Fruit fly (Drosophila melanogaster) whole organism, embryonic: Measurements from ENCODE around the gene CG10621.

Experiments
- C15 ChIP-seq: fragments of 200-800 bp; sonication (Bioruptor generic); IDR thresholded peaks from 3 replicates; pipeline ENCODE4 v1.3.6; 2022; ENCODE audit warnings: missing biosample characterization, missing genetic modification characterization
- CG10209 ChIP-seq: fragments of 200-800 bp; sonication (Bioruptor generic); optimal IDR thresholded peaks from 3 replicates; lab custom pipeline; 2017; ENCODE audit warnings: missing biosample characterization, mild to moderate bottlenecking, missing genetic modification characterization, missing genetic modification reagents
- CG12104 ChIP-seq: fragments of 200-800 bp; sonication (Bioruptor generic); optimal IDR thresholded peaks from 3 replicates; lab custom pipeline; 2016; ENCODE audit warnings: missing biosample characterization, missing genetic modification characterization
- CG12744 ChIP-seq: fragments of 200-800 bp; sonication (Bioruptor generic); optimal IDR thresholded peaks from 2 replicates; lab custom pipeline; 2016; ENCODE audit warnings: missing biosample characterization, missing genetic modification characterization
- CG13287 ChIP-seq: fragments of 200-800 bp; sonication (Bioruptor generic); IDR thresholded peaks from 2 replicates; pipeline ENCODE4 v1.3.6; 2022; ENCODE audit warnings: missing biosample characterization, missing genetic modification characterization; ENCODE audit not compliant: partially characterized antibody
- CG2202 ChIP-seq: fragments of 200-800 bp; sonication (Bioruptor generic); optimal IDR thresholded peaks from 2 replicates; lab custom pipeline; 2018; ENCODE audit warnings: missing biosample characterization, mild to moderate bottlenecking, missing genetic modification characterization
- CG2712 ChIP-seq: fragments of 200-800 bp; optimal IDR thresholded peaks from 3 replicates; lab custom pipeline; 2019; ENCODE audit warnings: missing biosample characterization, mild to moderate bottlenecking, missing genetic modification characterization, moderate library complexity
- CG32772 ChIP-seq: fragments of 200-800 bp; sonication (Bioruptor generic); IDR thresholded peaks from 2 replicates; pipeline ENCODE4 v1.3.6; 2022; ENCODE audit warnings: missing biosample characterization, missing genetic modification characterization
- CG34376 ChIP-seq: fragments of 200-800 bp; sonication (Bioruptor generic); optimal IDR thresholded peaks from 2 replicates; lab custom pipeline; 2018; ENCODE audit warnings: missing biosample characterization, mild to moderate bottlenecking, missing genetic modification characterization
- CG3838 ChIP-seq: fragments of 200-800 bp; sonication (Bioruptor generic); optimal IDR thresholded peaks from 3 replicates; lab custom pipeline; 2016; ENCODE audit warnings: missing biosample characterization, missing genetic modification characterization
- CG4360 ChIP-seq: fragments of 200-800 bp; sonication (Bioruptor generic); IDR thresholded peaks from 2 replicates; pipeline ENCODE4 v1.3.6; 2022; ENCODE audit warnings: missing biosample characterization, missing genetic modification characterization
- CG4707 ChIP-seq: fragments of 200-800 bp; sonication (Bioruptor generic); optimal IDR thresholded peaks from 2 replicates; lab custom pipeline; 2018; ENCODE audit warnings: missing biosample characterization, mild to moderate bottlenecking, missing genetic modification characterization, moderate library complexity
- CG6689 ChIP-seq: fragments of 200-800 bp; sonication (Bioruptor generic); IDR thresholded peaks from 2 replicates; pipeline ENCODE4 v1.3.6; 2022; ENCODE audit warnings: missing biosample characterization, missing genetic modification characterization
- CG7987 ChIP-seq: fragments of 200-800 bp; sonication (Bioruptor generic); optimal IDR thresholded peaks from 2 replicates; lab custom pipeline; 2018; ENCODE audit warnings: missing biosample characterization, mild to moderate bottlenecking, missing genetic modification characterization, moderate library complexity
- CHES-1-like ChIP-seq: fragments of 200-800 bp; sonication (Bioruptor generic); optimal IDR thresholded peaks from 2 replicates; lab custom pipeline; 2016; ENCODE audit warnings: missing biosample characterization, missing genetic modification characterization
- Dad ChIP-seq: fragments of 200-800 bp; sonication (Bioruptor generic); optimal IDR thresholded peaks from 3 replicates; lab custom pipeline; 2016; ENCODE audit warnings: missing biosample characterization, missing genetic modification characterization
- Deaf1 ChIP-seq: fragments of 200-800 bp; optimal IDR thresholded peaks from 3 replicates; lab custom pipeline; 2019; ENCODE audit warnings: missing biosample characterization, mild to moderate bottlenecking, missing genetic modification characterization, moderate library complexity
- Dfd ChIP-seq, 2 experiments: fragments of >200 bp; optimal IDR thresholded peaks; 2 replicates each; lab custom pipeline; 2017; ENCODE audit warnings: missing biosample characterization in 2 of 2, missing genetic modification characterization in 2 of 2
- Fer2 ChIP-seq: fragments of 200-800 bp; sonication (Bioruptor generic); optimal IDR thresholded peaks from 2 replicates; lab custom pipeline; 2018; ENCODE audit warnings: missing biosample characterization, mild to moderate bottlenecking, missing genetic modification characterization, moderate library complexity
- HmgZ ChIP-seq: fragments of 200-800 bp; sonication (Bioruptor generic); optimal IDR thresholded peaks from 2 replicates; lab custom pipeline; 2018; ENCODE audit warnings: missing biosample characterization, mild to moderate bottlenecking, missing genetic modification characterization
- Jarid2 ChIP-seq: fragments of 200-800 bp; sonication (Bioruptor generic); optimal IDR thresholded peaks from 3 replicates; lab custom pipeline; 2017; ENCODE audit warnings: mild to moderate bottlenecking, missing biosample characterization, missing genetic modification reagents, missing genetic modification characterization
- Kr ChIP-seq: fragments of 200-800 bp; sonication (Bioruptor generic); optimal IDR thresholded peaks from 2 replicates; lab custom pipeline; 2017; ENCODE audit warnings: missing biosample characterization, mild to moderate bottlenecking, missing genetic modification characterization
- MTF-1 ChIP-seq: fragments of 200-800 bp; sonication (Bioruptor generic); optimal IDR thresholded peaks from 2 replicates; lab custom pipeline; 2018; ENCODE audit warnings: missing biosample characterization, mild to moderate bottlenecking, missing genetic modification characterization, borderline replicate concordance
- NC2α ChIP-seq: fragments of 200-800 bp; sonication (Bioruptor generic); optimal IDR thresholded peaks from 2 replicates; lab custom pipeline; 2016; ENCODE audit warnings: missing biosample characterization, missing genetic modification characterization
- NFAT ChIP-seq: fragments of 200-800 bp; sonication (Bioruptor generic); IDR thresholded peaks from 2 replicates; pipeline ENCODE4 v1.3.6; 2022; ENCODE audit warnings: missing biosample characterization, missing genetic modification characterization
- Oli ChIP-seq: fragments of 200-800 bp; sonication (Bioruptor generic); optimal IDR thresholded peaks from 2 replicates; lab custom pipeline; 2018; ENCODE audit warnings: missing biosample characterization, mild to moderate bottlenecking, missing genetic modification characterization, moderate library complexity
- Ravus ChIP-seq: fragments of 200-800 bp; sonication (Bioruptor generic); IDR thresholded peaks from 2 replicates; pipeline ENCODE4 v1.3.6; 2022; ENCODE audit warnings: missing biosample characterization, missing genetic modification characterization
- Sin3A ChIP-seq: fragments of >200 bp; optimal IDR thresholded peaks from 2 replicates; lab custom pipeline; 2018
- TFAM ChIP-seq: fragments of 200-800 bp; sonication (Bioruptor generic); optimal IDR thresholded peaks from 2 replicates; lab custom pipeline; 2017; ENCODE audit warnings: missing biosample characterization, missing genetic modification characterization, inconsistent platforms
- bowl ChIP-seq: fragments of 200-800 bp; sonication (Bioruptor generic); IDR thresholded peaks from 2 replicates; pipeline ENCODE4 v1.3.6; 2022; ENCODE audit warnings: missing biosample characterization, missing genetic modification characterization
- cas ChIP-seq: fragments of 200-800 bp; sonication (Bioruptor generic); IDR thresholded peaks from 2 replicates; pipeline ENCODE4 v1.3.6; 2022; ENCODE audit warnings: missing biosample characterization, missing genetic modification characterization
- ci ChIP-seq: fragments of 200-800 bp; sonication (Bioruptor generic); IDR thresholded peaks from 3 replicates; pipeline ENCODE4 v1.3.6; 2022; ENCODE audit warnings: missing biosample characterization, missing genetic modification characterization
- dimm ChIP-seq: fragments of 200-800 bp; sonication (Bioruptor generic); IDR thresholded peaks from 2 replicates; pipeline ENCODE4 v1.3.6; 2022; ENCODE audit warnings: missing biosample characterization, missing genetic modification characterization
- dm ChIP-seq: fragments of 200-800 bp; sonication (Bioruptor generic); optimal IDR thresholded peaks from 3 replicates; lab custom pipeline; 2016; ENCODE audit warnings: missing biosample characterization, missing genetic modification characterization
- dysf ChIP-seq: fragments of 200-800 bp; sonication (Bioruptor generic); IDR thresholded peaks from 3 replicates; pipeline ENCODE4 v1.3.6; 2022; ENCODE audit warnings: missing biosample characterization, missing genetic modification characterization
- exex ChIP-seq: fragments of 200-800 bp; sonication (Bioruptor generic); optimal IDR thresholded peaks from 4 replicates; lab custom pipeline; 2018; ENCODE audit warnings: missing biosample characterization, mild to moderate bottlenecking, missing genetic modification characterization, moderate library complexity
- h ChIP-seq: fragments of >200 bp; optimal IDR thresholded peaks from 2 replicates; lab custom pipeline; 2017
- insv ChIP-seq, 2 experiments: fragments of 200-800 bp; sonication (Bioruptor generic); optimal IDR thresholded peaks; 3 replicates each; lab custom pipeline; 2016 to 2018; ENCODE audit warnings: missing biosample characterization in 2 of 2, missing genetic modification characterization in 2 of 2
- knrl ChIP-seq: fragments of 200-800 bp; sonication (Bioruptor generic); IDR thresholded peaks from 3 replicates; pipeline ENCODE4 v1.3.6; 2022; ENCODE audit warnings: missing biosample characterization, missing genetic modification characterization; ENCODE audit not compliant: partially characterized antibody
- lilli ChIP-seq: fragments of 200-800 bp; sonication (Bioruptor generic); optimal IDR thresholded peaks from 3 replicates; lab custom pipeline; 2016; ENCODE audit warnings: missing biosample characterization, missing genetic modification characterization
- maf-S ChIP-seq: fragments of 200-800 bp; sonication (Bioruptor generic); optimal IDR thresholded peaks from 2 replicates; lab custom pipeline; 2016; ENCODE audit warnings: missing biosample characterization, missing genetic modification characterization
- otp ChIP-seq: fragments of 200-800 bp; sonication (Bioruptor generic); IDR thresholded peaks from 3 replicates; pipeline ENCODE4, ENCODE4 v1.3.6; 2022; ENCODE audit warnings: missing biosample characterization, missing genetic modification characterization
- p53 ChIP-seq: fragments of 200-800 bp; sonication (Bioruptor generic); optimal IDR thresholded peaks from 2 replicates; lab custom pipeline; 2016; ENCODE audit warnings: missing biosample characterization, missing genetic modification characterization
- pan ChIP-seq, 4 experiments: fragments of >200 bp in 3 of 4; fragments of 200-800 bp in 1 of 4; sonication (Bioruptor generic) in 1 of 4; optimal IDR thresholded peaks in 3 of 4; IDR thresholded peaks in 1 of 4; 2 replicates each; pipeline versions ENCODE4 v1.3.6 to Lab custom; 2017 to 2022; ENCODE audit warnings: missing biosample characterization in 2 of 4, missing genetic modification characterization in 2 of 4, mixed read lengths in 1 of 4
- repo ChIP-seq: fragments of 200-800 bp; sonication (Bioruptor generic); optimal IDR thresholded peaks from 2 replicates; lab custom pipeline; 2016; ENCODE audit warnings: missing biosample characterization, missing genetic modification characterization
- row ChIP-seq: fragments of 200-800 bp; sonication (Bioruptor generic); IDR thresholded peaks from 3 replicates; pipeline ENCODE4 v1.3.6; 2022; ENCODE audit warnings: missing biosample characterization, missing genetic modification characterization
- slbo ChIP-seq: fragments of 200-800 bp; sonication (Bioruptor generic); IDR thresholded peaks from 2 replicates; pipeline ENCODE4 v1.3.6; 2022; ENCODE audit warnings: missing biosample characterization, missing genetic modification characterization
- sr ChIP-seq: fragments of 200-800 bp; sonication (Bioruptor generic); IDR thresholded peaks from 3 replicates; pipeline ENCODE4 v1.3.6; 2022; ENCODE audit warnings: missing biosample characterization, missing genetic modification characterization
- sug ChIP-seq: fragments of 200-800 bp; optimal IDR thresholded peaks from 2 replicates; lab custom pipeline; 2019; ENCODE audit warnings: missing biosample characterization, mild to moderate bottlenecking, missing genetic modification characterization, moderate library complexity
- trem ChIP-seq: fragments of 200-800 bp; optimal IDR thresholded peaks from 3 replicates; lab custom pipeline; 2019; ENCODE audit warnings: missing biosample characterization, mild to moderate bottlenecking, missing genetic modification characterization, moderate library complexity
- wek ChIP-seq: fragments of 200-800 bp; sonication (Bioruptor generic); optimal IDR thresholded peaks from 3 replicates; lab custom pipeline; 2018; ENCODE audit warnings: missing biosample characterization, mild to moderate bottlenecking, missing genetic modification characterization, moderate library complexity
- zfh2 ChIP-seq: fragments of 200-800 bp; sonication (Bioruptor generic); optimal IDR thresholded peaks from 2 replicates; lab custom pipeline; 2016; ENCODE audit warnings: missing biosample characterization, missing genetic modification characterization

The CG10621 gene

dm6 chr2L:19002959-19003371 lies 48.7 kb upstream of the CG10621 start, which contains the start of gene CG31793 (continued):
- peak; percentile 59; the same call in 2 of the 3 replicates for TF ChIP-seq ci (GFP tag; lab: Robert Waterston, UW)
- no peak for TF ChIP-seq CG4360 (GFP tag; lab: Robert Waterston, UW)
- peak; percentile 42 for TF ChIP-seq Deaf1 (tag; lab: Kevin White, UChicago)
- peak; percentile 68 for TF ChIP-seq exex (tag; lab: Kevin White, UChicago)
- TF ChIP-seq bowl (GFP tag; lab: Robert Waterston, UW): no peak
- TF ChIP-seq CG32772 (GFP tag; lab: Robert Waterston, UW): no peak
- TF ChIP-seq Ravus (GFP tag; lab: Robert Waterston, UW): no peak
- TF ChIP-seq CG10209 (GFP tag; lab: Kevin White, UChicago): peak; percentile 53
- TF ChIP-seq pan (optimal IDR thresholded peaks at IDR 0.05; lab: Kevin White, UChicago): no peak
- TF ChIP-seq pan (GFP tag; optimal IDR thresholded peaks at IDR 0.05 in 1 of 2, IDR thresholded peaks at IDR 0.05 in 1 of 2): peak in 1 of 2 experiments; percentile 63
- no peak for TF ChIP-seq Dfd (GFP tag; optimal IDR thresholded peaks at IDR 0.05; lab: Kevin White, UChicago)
- no peak for TF ChIP-seq knrl (GFP tag; lab: Robert Waterston, UW)
- TF ChIP-seq dimm: no peak
- peak; percentile 68 for TF ChIP-seq sug (tag; lab: Kevin White, UChicago)
- TF ChIP-seq HmgZ (tag; lab: Kevin White, UChicago): peak; percentile 53
- TF ChIP-seq CG12744: no peak
- no peak for TF ChIP-seq wek
- no peak for TF ChIP-seq h (lab: Kevin White, UChicago)
- TF ChIP-seq CG3838 (GFP tag; lab: Kevin White, UChicago): no peak
- TF ChIP-seq CG2202 (tag; lab: Kevin White, UChicago): no peak
- TF ChIP-seq CHES-1-like: no peak
- TF ChIP-seq CG6689 (GFP tag; lab: Robert Waterston, UW): peak; percentile 39; the same call in 1 of the 2 replicates
- peak; percentile 10 for TF ChIP-seq CG12104
- no peak for TF ChIP-seq sr
- TF ChIP-seq repo (GFP tag; lab: Kevin White, UChicago): no peak
- TF ChIP-seq lilli (GFP tag; lab: Kevin White, UChicago): peak; percentile 25
- no peak for TF ChIP-seq Dad (GFP tag; lab: Kevin White, UChicago)
- TF ChIP-seq Oli: peak; percentile 23
- TF ChIP-seq trem (tag; lab: Kevin White, UChicago): peak; percentile 14
- TF ChIP-seq TFAM (GFP tag; lab: Kevin White, UChicago): no peak
- TF ChIP-seq zfh2 (GFP tag; lab: Kevin White, UChicago): no peak
- TF ChIP-seq maf-S (GFP tag; lab: Kevin White, UChicago): no peak
- peak; percentile 41; the same call in 1 of the 2 replicates for TF ChIP-seq NFAT (GFP tag; lab: Robert Waterston, UW)
- no peak for TF ChIP-seq CG4707
- TF ChIP-seq MTF-1 (GFP tag; lab: Kevin White, UChicago): no peak
- TF ChIP-seq NC2α: no peak
- TF ChIP-seq p53: no peak
- no peak for TF ChIP-seq insv (GFP tag; optimal IDR thresholded peaks at IDR 0.05; lab: Kevin White, UChicago)
- no peak for TF ChIP-seq CG7987
- TF ChIP-seq dysf: peak; percentile 20; the same call in 1 of the 3 replicates
- TF ChIP-seq Kr (GFP tag; lab: Kevin White, UChicago): no peak
- peak; percentile 67 for TF ChIP-seq row (GFP tag; lab: Robert Waterston, UW)
- TF ChIP-seq Fer2 (tag; lab: Kevin White, UChicago): no peak
- no peak for TF ChIP-seq C15
- peak; percentile 62 for TF ChIP-seq CG2712 (tag; lab: Kevin White, UChicago)
- TF ChIP-seq otp (GFP tag; lab: Robert Waterston, UW): no peak
- TF ChIP-seq CG13287 (GFP tag; lab: Robert Waterston, UW): peak; percentile 45; the same call in 1 of the 2 replicates
- peak; percentile 47; the same call in 1 of the 2 replicates for TF ChIP-seq slbo (GFP tag; lab: Robert Waterston, UW)
- 0 out of 2 replicates have a peak, but pooled peaks have one; percentile 38 for TF ChIP-seq cas (GFP tag; lab: Robert Waterston, UW)
- TF ChIP-seq Jarid2 (GFP tag; lab: Kevin White, UChicago): no peak
- TF ChIP-seq dm (GFP tag; lab: Kevin White, UChicago): no peak
- TF ChIP-seq Sin3A (lab: Kevin White, UChicago): no peak
- peak; percentile 66 for TF ChIP-seq CG34376
